Worm (Caenorhabditis elegans) whole organism, mixed stage, embryonic: ENCODE results near the gene srlf-22.

Experiments used
- blmp-1 ChIP-seq: fragments of 150-350 bp; optimal IDR thresholded peaks from 2 replicates; lab custom pipeline; 2014; ENCODE audit warnings: missing biosample characterization, missing genetic modification characterization
- nhr-76 ChIP-seq: sonication (generic microtip); optimal IDR thresholded peaks from 2 replicates; lab custom pipeline; 2017; ENCODE audit warnings: missing biosample characterization, missing genetic modification characterization

ce11 chrV:908681-909080 lies 17.7 kb downstream of the srlf-22 start:
- TF ChIP-seq nhr-76 (tag; lab: Kevin White, UChicago), result no peak
- no peak for TF ChIP-seq blmp-1
